Worm (Caenorhabditis elegans): ENCODE data around the gene C14C10.2.

C14C10.2 gene

ce11 chrV:12554172-12555031, 37.9 kb downstream of the C14C10.2 start:
- no peak for TF ChIP-seq lsy-2 (tag; optimal IDR thresholded peaks at IDR 0.05)
- no peak for TF ChIP-seq blmp-1 (tag; optimal IDR thresholded peaks at IDR 0.05)

ce11 chrV:12553286-12553725, 39.0 kb downstream of the C14C10.2 start:
- peak; percentile 35 for TF ChIP-seq ham-2 (GFP tag; optimal IDR thresholded peaks at IDR 0.05)
- TF ChIP-seq elt-3 (tag; optimal IDR thresholded peaks at IDR 0.05): peak; percentile 92
- peak; percentile 81 for TF ChIP-seq elt-1 (tag; optimal IDR thresholded peaks at IDR 0.05; ENCODE audit: borderline replicate concordance, insufficient read depth)
- TF ChIP-seq unc-62 (GFP tag; optimal IDR thresholded peaks at IDR 0.05): no peak

ce11 chrV:12552671-12553212, 39.5 kb downstream of the C14C10.2 start, which contains the start of gene F45D3.4:
Gene F45D3.4 (minus strand): TSS chrV:12553191.
- TF ChIP-seq ceh-39 (tag; optimal IDR thresholded peaks at IDR 0.05) (no peak), mep-1 (tag; optimal IDR thresholded peaks at IDR 0.05) (no peak), ces-1 (GFP tag; optimal IDR thresholded peaks at IDR 0.05) (no peak), mab-5 (tag; optimal IDR thresholded peaks at IDR 0.05) (no peak), blmp-1 (tag; optimal IDR thresholded peaks at IDR 0.05) (no peak), M03D4.4 (tag; optimal IDR thresholded peaks at IDR 0.05) (no peak), nhr-28 (tag; optimal IDR thresholded peaks at IDR 0.05) (no peak), elt-1 (tag; optimal IDR thresholded peaks at IDR 0.05; ENCODE audit: borderline replicate concordance, insufficient read depth) (no peak), sptf-1 (tag; optimal IDR thresholded peaks at IDR 0.05) (no peak), nhr-76 (tag; optimal IDR thresholded peaks at IDR 0.05) (no peak), nhr-237 (tag; optimal IDR thresholded peaks at IDR 0.05) (no peak), snpc-4 (tag; optimal IDR thresholded peaks at IDR 0.05) (no peak), pha-4 (tag; optimal IDR thresholded peaks at IDR 0.05) (no peak), nhr-12 (tag; optimal IDR thresholded peaks at IDR 0.05) (no peak), mls-2 (tag; optimal IDR thresholded peaks at IDR 0.05) (no peak), unc-120 (tag; optimal IDR thresholded peaks at IDR 0.05; ENCODE audit: poor library complexity, severe bottlenecking) (no peak), hlh-1 (tag; optimal IDR thresholded peaks at IDR 0.05) (no peak), bed-3 (GFP tag; optimal IDR thresholded peaks at IDR 0.05) (no peak)

- TF ChIP-seq ztf-11 (tag; optimal IDR thresholded peaks at IDR 0.05) (no peak), mls-2 (tag; optimal IDR thresholded peaks at IDR 0.05) (no peak), nhr-12 (tag; optimal IDR thresholded peaks at IDR 0.05) (no peak), nhr-76 (tag; optimal IDR thresholded peaks at IDR 0.05) (no peak), elt-1 (tag; optimal IDR thresholded peaks at IDR 0.05; ENCODE audit: borderline replicate concordance, insufficient read depth) (no peak), sem-2 (GFP tag; optimal IDR thresholded peaks at IDR 0.05) (no peak), nhr-2 (tag; optimal IDR thresholded peaks at IDR 0.05) (no peak), lsy-2 (tag; optimal IDR thresholded peaks at IDR 0.05) (no peak), zip-8 (tag; optimal IDR thresholded peaks at IDR 0.05) (no peak), hlh-1 (tag; optimal IDR thresholded peaks at IDR 0.05) (no peak), mab-5 (tag; optimal IDR thresholded peaks at IDR 0.05) (no peak), blmp-1 (tag; optimal IDR thresholded peaks at IDR 0.05) (no peak), cnd-1 (tag; optimal IDR thresholded peaks at IDR 0.05) (no peak), nhr-237 (tag; optimal IDR thresholded peaks at IDR 0.05) (no peak)
These were observed 40.4 kb downstream of the C14C10.2 start for ce11 chrV:12551638-12552478.

ce11 chrV:12550755-12551154, 41.5 kb downstream of the C14C10.2 start:
- no peak for TF ChIP-seq unc-62 (GFP tag; optimal IDR thresholded peaks at IDR 0.05)
- no peak for TF ChIP-seq pha-4 (tag; optimal IDR thresholded peaks at IDR 0.05)
- no peak for TF ChIP-seq cnd-1 (tag; optimal IDR thresholded peaks at IDR 0.05)
- TF ChIP-seq ceh-83 (GFP tag; optimal IDR thresholded peaks at IDR 0.05): no peak
- TF ChIP-seq nhr-237 (tag; optimal IDR thresholded peaks at IDR 0.05): no peak
- no peak for TF ChIP-seq nhr-12 (tag; optimal IDR thresholded peaks at IDR 0.05)
- TF ChIP-seq tbx-8 (GFP tag; optimal IDR thresholded peaks at IDR 0.05): no peak

Measured in whole organism, mixed stage, embryonic.